Worm (Caenorhabditis elegans) whole organism, mixed stage, embryonic: ENCODE results near the gene F12A10.1.

Source experiments
- blmp-1 ChIP-seq: fragments of 150-350 bp; optimal IDR thresholded peaks from 2 replicates; lab custom pipeline; 2014; ENCODE audit warnings: missing biosample characterization, missing genetic modification characterization
- nhr-12 ChIP-seq: fragments of 150-350 bp; optimal IDR thresholded peaks from 2 replicates; lab custom pipeline; 2014; ENCODE audit warnings: missing biosample characterization, missing genetic modification characterization
- nhr-237 ChIP-seq: fragments of 150-350 bp; optimal IDR thresholded peaks from 2 replicates; lab custom pipeline; 2014; ENCODE audit warnings: missing biosample characterization, missing genetic modification characterization
- nhr-76 ChIP-seq: sonication (generic microtip); optimal IDR thresholded peaks from 2 replicates; lab custom pipeline; 2017; ENCODE audit warnings: missing biosample characterization, missing genetic modification characterization
- unc-39 ChIP-seq: fragments of 150-350 bp; optimal IDR thresholded peaks from 2 replicates; lab custom pipeline; 2014; ENCODE audit warnings: missing biosample characterization, missing genetic modification characterization

- TF ChIP-seq nhr-76 (tag; lab: Kevin White, UChicago) (no peak), unc-39 (no peak), nhr-237 (no peak), blmp-1 (tag; lab: Kevin White, UChicago) (no peak), nhr-12 (tag; lab: Kevin White, UChicago) (no peak)
Measured at ce11 chrII:5518055-5518454, 21.7 kb downstream of the F12A10.1 start.
